Worm (Caenorhabditis elegans) whole organism, late embryonic: ENCODE measurements around the gene cal-5.

ENCODE experiments used
- lin-11 ChIP-seq: fragments of 200-800 bp; sonication (Bioruptor generic); optimal IDR thresholded peaks from 2 replicates; lab custom pipeline; 2018; ENCODE audit warnings: mild to moderate bottlenecking, missing genetic modification characterization, missing compliant biosample characterization
- tbx-2 ChIP-seq: sonication (generic microtip); optimal IDR thresholded peaks from 2 replicates; lab custom pipeline; 2016; ENCODE audit warnings: missing genetic modification characterization, missing compliant biosample characterization

DNA sequence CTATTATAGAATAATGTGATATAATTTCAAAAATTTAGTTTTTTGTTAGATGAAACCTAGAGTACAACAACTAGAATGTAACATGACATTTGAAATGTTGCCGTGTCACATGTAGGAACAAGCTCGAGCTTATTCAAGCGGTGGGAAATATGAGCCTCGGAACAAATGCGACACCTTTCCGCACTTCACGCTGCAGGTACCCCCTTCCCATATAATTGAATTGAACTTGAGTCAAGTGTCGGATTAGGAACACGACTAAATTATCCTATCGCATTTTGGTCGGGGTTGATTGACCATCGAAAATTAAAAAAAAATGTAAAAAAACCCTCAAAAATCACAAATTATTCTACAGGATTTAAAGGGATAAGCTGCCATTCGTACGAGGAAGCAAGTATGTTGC is 42.4 kb upstream of the cal-5 start:
- TF ChIP-seq lin-11 (no peak), tbx-2 (tag; lab: Kevin White, UChicago) (no peak)
